Worm (Caenorhabditis elegans) whole organism, young adult: ENCODE results near the gene F08G2.7.

Experiments
- B0336.3 ChIP-seq: fragments of 200-800 bp; sonication (Bioruptor generic); IDR thresholded peaks from 2 replicates; pipeline ENCODE4 v1.3.6; 2022; ENCODE audit warnings: missing genetic modification characterization, missing compliant biosample characterization
- C06A6.2 ChIP-seq: fragments of 200-800 bp; sonication (Bioruptor generic); conservative IDR thresholded peaks from 2 replicates; pipeline ENCODE4 v1.3.6; 2022; ENCODE audit warnings: missing genetic modification characterization, missing compliant biosample characterization
- C17E4.6 ChIP-seq: fragments of 200-800 bp; sonication (Bioruptor generic); IDR thresholded peaks from 2 replicates; pipeline ENCODE4 v1.3.6; 2022; ENCODE audit warnings: missing genetic modification reagents, missing genetic modification characterization, missing compliant biosample characterization
- F10E7.11 ChIP-seq: sonication (generic microtip); optimal IDR thresholded peaks from 2 replicates; lab custom pipeline; 2017; ENCODE audit warnings: mild to moderate bottlenecking, missing genetic modification characterization, moderate library complexity, missing compliant biosample characterization
- F23B12.7 ChIP-seq: sonication (generic microtip); optimal IDR thresholded peaks from 2 replicates; lab custom pipeline; 2017; ENCODE audit warnings: missing genetic modification characterization, mild to moderate bottlenecking, missing compliant biosample characterization, antibody characterized with exemption, moderate library complexity; ENCODE audit not compliant: insufficient read depth
- F33H1.4 ChIP-seq: fragments of 200-800 bp; sonication (Bioruptor generic); IDR thresholded peaks from 2 replicates; pipeline ENCODE4 v1.3.6; 2022; ENCODE audit warnings: missing genetic modification reagents, missing genetic modification characterization, missing compliant biosample characterization
- F52B5.7 ChIP-seq: sonication (generic microtip); optimal IDR thresholded peaks from 2 replicates; lab custom pipeline; 2016; ENCODE audit warnings: mild to moderate bottlenecking, missing genetic modification characterization, missing compliant biosample characterization
- K11D2.4 ChIP-seq: fragments of 200-800 bp; sonication (Bioruptor generic); IDR thresholded peaks from 2 replicates; pipeline ENCODE4 v1.3.6; 2022; ENCODE audit warnings: missing genetic modification reagents, missing genetic modification characterization, missing compliant biosample characterization
- T07F8.4 ChIP-seq: sonication (generic microtip); optimal IDR thresholded peaks from 2 replicates; lab custom pipeline; 2016; ENCODE audit warnings: mild to moderate bottlenecking, missing genetic modification characterization, moderate library complexity, missing compliant biosample characterization
- T26A5.8 ChIP-seq: sonication (generic microtip); optimal IDR thresholded peaks from 2 replicates; lab custom pipeline; 2016; ENCODE audit warnings: missing genetic modification characterization, missing compliant biosample characterization
- Y56A3A.18 ChIP-seq: fragments of 200-800 bp; sonication (Bioruptor generic); IDR thresholded peaks from 2 replicates; pipeline ENCODE4 v1.3.6; 2022; ENCODE audit warnings: missing genetic modification reagents, missing genetic modification characterization, missing compliant biosample characterization
- Y67H2A.10 ChIP-seq: fragments of 200-800 bp; sonication (Bioruptor generic); conservative IDR thresholded peaks from 2 replicates; pipeline ENCODE4 v1.3.6; 2022; ENCODE audit warnings: missing genetic modification reagents, missing genetic modification characterization, missing compliant biosample characterization
- Y95B8A.8 ChIP-seq: fragments of 200-800 bp; sonication (Bioruptor generic); IDR thresholded peaks from 2 replicates; pipeline ENCODE4 v1.3.6; 2022; ENCODE audit warnings: missing genetic modification reagents, missing genetic modification characterization, missing compliant biosample characterization
- ZK185.1 ChIP-seq: sonication (generic microtip); optimal IDR thresholded peaks from 2 replicates; lab custom pipeline; 2016; ENCODE audit warnings: mild to moderate bottlenecking, missing genetic modification characterization, missing compliant biosample characterization; ENCODE audit not compliant: poor library complexity, severe bottlenecking
- akir-1 ChIP-seq: fragments of 200-800 bp; sonication (Bioruptor generic); optimal IDR thresholded peaks from 2 replicates; lab custom pipeline; 2018; ENCODE audit warnings: mild to moderate bottlenecking, missing genetic modification characterization, moderate library complexity, missing compliant biosample characterization
- aptf-2 ChIP-seq: fragments of 200-800 bp; sonication (Bioruptor generic); conservative IDR thresholded peaks from 2 replicates; pipeline ENCODE4 v1.3.6; 2022; ENCODE audit warnings: missing genetic modification reagents, missing genetic modification characterization, missing compliant biosample characterization
- aptf-3 ChIP-seq: fragments of 200-800 bp; sonication (Bioruptor generic); IDR thresholded peaks from 2 replicates; pipeline ENCODE4 v1.3.6; 2022; ENCODE audit warnings: missing genetic modification characterization, missing compliant biosample characterization
- athp-1 ChIP-seq: sonication (generic microtip); optimal IDR thresholded peaks from 2 replicates; lab custom pipeline; 2017; ENCODE audit warnings: mild to moderate bottlenecking, missing genetic modification characterization, missing compliant biosample characterization
- bed-1 ChIP-seq: fragments of 200-800 bp; sonication (Bioruptor generic); IDR thresholded peaks from 2 replicates; pipeline ENCODE4 v1.3.6; 2022; ENCODE audit warnings: missing genetic modification reagents, missing genetic modification characterization, missing compliant biosample characterization
- bed-2 ChIP-seq: fragments of 200-800 bp; sonication (Bioruptor generic); IDR thresholded peaks from 2 replicates; pipeline ENCODE4 v1.3.6; 2022; ENCODE audit warnings: missing genetic modification reagents, missing genetic modification characterization, missing compliant biosample characterization
- ccch-3 ChIP-seq: fragments of 200-800 bp; sonication (Bioruptor generic); optimal IDR thresholded peaks from 2 replicates; lab custom pipeline; 2018; ENCODE audit warnings: mild to moderate bottlenecking, missing genetic modification characterization, missing compliant biosample characterization
- cebp-1 ChIP-seq, 2 experiments: fragments of 200-800 bp in 1 of 2; sonication (Bioruptor generic) in 1 of 2; sonication (generic microtip) in 1 of 2; IDR thresholded peaks in 1 of 2; optimal IDR thresholded peaks in 1 of 2; 2 replicates each; pipeline versions ENCODE4 v1.3.6 to Lab custom; 2017 to 2022; ENCODE audit warnings: missing compliant biosample characterization in 2 of 2, missing genetic modification characterization in 2 of 2, mild to moderate bottlenecking in 1 of 2, missing genetic modification reagents in 1 of 2, moderate library complexity in 1 of 2
- cebp-2 ChIP-seq: fragments of 200-800 bp; sonication (Bioruptor generic); IDR thresholded peaks from 2 replicates; pipeline ENCODE4 v1.3.6; 2022; ENCODE audit warnings: missing genetic modification characterization, missing compliant biosample characterization
- ceh-27 ChIP-seq: fragments of 200-800 bp; sonication (Bioruptor generic); optimal IDR thresholded peaks from 2 replicates; lab custom pipeline; 2018; ENCODE audit warnings: mild to moderate bottlenecking, missing genetic modification characterization, moderate library complexity, missing compliant biosample characterization
- ceh-91 ChIP-seq: fragments of 200-800 bp; sonication (Bioruptor generic); IDR thresholded peaks from 2 replicates; pipeline ENCODE4 v1.3.6; 2022; ENCODE audit warnings: missing genetic modification reagents, missing genetic modification characterization, missing compliant biosample characterization
- dpff-1 ChIP-seq: sonication (generic microtip); optimal IDR thresholded peaks from 2 replicates; lab custom pipeline; 2017; ENCODE audit warnings: mild to moderate bottlenecking, missing genetic modification characterization, missing compliant biosample characterization
- egl-18 ChIP-seq: fragments of 200-800 bp; sonication (Bioruptor generic); IDR thresholded peaks from 2 replicates; pipeline ENCODE4 v1.3.6; 2022; ENCODE audit warnings: missing genetic modification reagents, missing genetic modification characterization, missing compliant biosample characterization
- ets-4 ChIP-seq: fragments of 200-800 bp; sonication (Bioruptor generic); optimal IDR thresholded peaks from 2 replicates; lab custom pipeline; 2018; ENCODE audit warnings: mild to moderate bottlenecking, missing genetic modification characterization, missing compliant biosample characterization
- fkh-3 ChIP-seq: sonication (generic microtip); optimal IDR thresholded peaks from 2 replicates; lab custom pipeline; 2016; ENCODE audit warnings: mild to moderate bottlenecking, missing genetic modification characterization, missing compliant biosample characterization
- gei-17 ChIP-seq: fragments of 200-800 bp; sonication (Bioruptor generic); optimal IDR thresholded peaks from 2 replicates; lab custom pipeline; 2018; ENCODE audit warnings: mild to moderate bottlenecking, missing genetic modification characterization, missing compliant biosample characterization
- hlh-26 ChIP-seq: fragments of 200-800 bp; sonication (Bioruptor generic); conservative IDR thresholded peaks from 2 replicates; pipeline ENCODE4 v1.3.6; 2022; ENCODE audit warnings: missing genetic modification reagents, missing genetic modification characterization, missing compliant biosample characterization
- hmg-1.2 ChIP-seq: fragments of 200-800 bp; sonication (Bioruptor generic); IDR thresholded peaks from 2 replicates; pipeline ENCODE4 v1.3.6; 2022; ENCODE audit warnings: missing genetic modification reagents, missing genetic modification characterization, missing compliant biosample characterization
- lag-1 ChIP-seq: fragments of 200-800 bp; sonication (Bioruptor generic); IDR thresholded peaks from 2 replicates; pipeline ENCODE4 v1.3.6; 2022; ENCODE audit warnings: missing genetic modification reagents, missing genetic modification characterization, missing compliant biosample characterization
- let-607 ChIP-seq, 2 experiments: fragments of 200-800 bp in 1 of 2; sonication (Bioruptor generic) in 1 of 2; sonication (generic microtip) in 1 of 2; optimal IDR thresholded peaks; 2 replicates each; lab custom pipeline; 2016 to 2018; ENCODE audit warnings: mild to moderate bottlenecking in 2 of 2, missing compliant biosample characterization in 2 of 2, missing genetic modification characterization in 2 of 2, moderate library complexity in 2 of 2, missing genotype in 1 of 2
- madf-8 ChIP-seq: fragments of 200-800 bp; sonication (Bioruptor generic); conservative IDR thresholded peaks from 2 replicates; pipeline ENCODE4 v1.3.6; 2022; ENCODE audit warnings: missing genetic modification reagents, missing genetic modification characterization, missing compliant biosample characterization
- mcd-1 ChIP-seq: fragments of 200-800 bp; sonication (Bioruptor generic); IDR thresholded peaks from 2 replicates; pipeline ENCODE4 v1.3.6; 2022; ENCODE audit warnings: missing genetic modification reagents, missing genetic modification characterization, missing compliant biosample characterization
- mel-28 ChIP-seq: sonication (generic microtip); optimal IDR thresholded peaks from 2 replicates; lab custom pipeline; 2016; ENCODE audit warnings: borderline replicate concordance, mild to moderate bottlenecking, missing genetic modification characterization, missing compliant biosample characterization
- mxl-1 ChIP-seq: sonication (generic microtip); optimal IDR thresholded peaks from 2 replicates; lab custom pipeline; 2016; ENCODE audit warnings: missing genetic modification characterization, missing compliant biosample characterization
- nfyb-1 ChIP-seq: fragments of 200-800 bp; sonication (Bioruptor generic); IDR thresholded peaks from 2 replicates; pipeline ENCODE4 v1.3.6; 2022; ENCODE audit warnings: missing genetic modification reagents, missing genetic modification characterization, missing compliant biosample characterization
- nhr-179 ChIP-seq: sonication (generic microtip); optimal IDR thresholded peaks from 2 replicates; lab custom pipeline; 2016; ENCODE audit warnings: mild to moderate bottlenecking, missing genetic modification characterization, missing compliant biosample characterization
- rpc-1 ChIP-seq, 2 experiments: fragments of 150-350 bp in 1 of 2; sonication (generic microtip) in 1 of 2; optimal IDR thresholded peaks; 2 replicates each; lab custom pipeline; 2014 to 2018; ENCODE audit warnings: missing biosample characterization in 1 of 2, missing genetic modification characterization in 1 of 2, missing genetic modification reagents in 1 of 2, missing genotype in 1 of 2
- sdz-38 ChIP-seq: sonication (generic microtip); optimal IDR thresholded peaks from 2 replicates; lab custom pipeline; 2016; ENCODE audit warnings: missing genotype, missing genetic modification characterization, missing compliant biosample characterization
- somi-1 ChIP-seq: fragments of 200-800 bp; sonication (Bioruptor generic); optimal IDR thresholded peaks from 2 replicates; lab custom pipeline; 2018; ENCODE audit warnings: mild to moderate bottlenecking, missing genetic modification characterization, missing compliant biosample characterization
- tbp1 ChIP-seq: fragments of 200-800 bp; sonication (Bioruptor generic); optimal IDR thresholded peaks from 2 replicates; lab custom pipeline; 2018; ENCODE audit warnings: mild to moderate bottlenecking, missing genetic modification characterization, missing compliant biosample characterization
- ztf-6 ChIP-seq: fragments of 200-800 bp; sonication (Bioruptor generic); IDR thresholded peaks from 2 replicates; pipeline ENCODE4 v1.3.6; 2022; ENCODE audit warnings: missing genetic modification reagents, missing genetic modification characterization, missing compliant biosample characterization

F08G2.7 gene

ce11 chrII:13834380-13835194 is 6.4 kb downstream of the F08G2.7 start:
- TF ChIP-seq C17E4.6 (GFP tag; lab: Robert Waterston, UW) = no peak
- no peak for TF ChIP-seq akir-1 (GFP tag; lab: Kevin White, UChicago)
- TF ChIP-seq ceh-91 (GFP tag; lab: Robert Waterston, UW) = 0 out of 2 replicates have a peak, but pooled peaks have one; percentile 34
- peak; percentile 54 for TF ChIP-seq athp-1 (tag; lab: Kevin White, UChicago)
- TF ChIP-seq fkh-3 (tag; lab: Kevin White, UChicago) = peak; percentile 28
- 0 out of 2 replicates have a peak, but pooled peaks have one; percentile 71 for TF ChIP-seq lag-1 (GFP tag; lab: Robert Waterston, UW)
- TF ChIP-seq C06A6.2 (GFP tag; lab: Robert Waterston, UW) = peak; percentile 85
- TF ChIP-seq somi-1 (GFP tag; lab: Kevin White, UChicago) = peak; percentile 81
- peak; percentile 80 for TF ChIP-seq hmg-1.2
- TF ChIP-seq dpff-1 = peak; percentile 45
- peak; percentile 79 for TF ChIP-seq rpc-1 (optimal IDR thresholded peaks at IDR 0.05; lab: Kevin White, UChicago)
- TF ChIP-seq rpc-1 (tag; optimal IDR thresholded peaks at IDR 0.05; lab: Kevin White, UChicago) = peak; percentile 78
- 0 out of 2 replicates have a peak, but pooled peaks have one; percentile 27 for TF ChIP-seq Y95B8A.8 (GFP tag; lab: Robert Waterston, UW)
- TF ChIP-seq bed-1 (GFP tag; lab: Robert Waterston, UW) = no peak
- TF ChIP-seq gei-17 (GFP tag; lab: Kevin White, UChicago) = peak; percentile 81
- TF ChIP-seq B0336.3 (GFP tag; lab: Robert Waterston, UW) = peak; percentile 53; the same call in 1 of the 2 replicates
- no peak for TF ChIP-seq nhr-179 (tag; lab: Kevin White, UChicago)
- TF ChIP-seq madf-8 (GFP tag; lab: Robert Waterston, UW) = 0 out of 2 replicates have a peak, but pooled peaks have one; percentile 9
- TF ChIP-seq ztf-6 (GFP tag; lab: Robert Waterston, UW) = 0 out of 2 replicates have a peak, but pooled peaks have one; percentile 38
- TF ChIP-seq sdz-38 (tag; lab: Kevin White, UChicago) = no peak
- TF ChIP-seq aptf-2 (GFP tag; lab: Robert Waterston, UW) = no peak
- peak; percentile 84 for TF ChIP-seq F23B12.7
- TF ChIP-seq ceh-27 (GFP tag; lab: Kevin White, UChicago) = peak; percentile 80
- peak; percentile 54 for TF ChIP-seq mel-28 (tag; lab: Kevin White, UChicago)
- peak in 1 of 2 experiments; percentile 66 for TF ChIP-seq let-607 (tag; optimal IDR thresholded peaks at IDR 0.05; lab: Kevin White, UChicago)
- TF ChIP-seq nfyb-1 = peak; percentile 92
- no peak for TF ChIP-seq Y67H2A.10
- TF ChIP-seq hlh-26 (GFP tag; lab: Robert Waterston, UW) = no peak
- peak; percentile 90 for TF ChIP-seq tbp1
- peak; percentile 67 for TF ChIP-seq K11D2.4 (GFP tag; lab: Robert Waterston, UW)
- TF ChIP-seq ccch-3 = no peak
- peak; percentile 92 for TF ChIP-seq Y56A3A.18 (GFP tag; lab: Robert Waterston, UW)
- peak; percentile 19 for TF ChIP-seq T07F8.4 (tag; lab: Kevin White, UChicago)
- peak; percentile 59; the same call in 1 of the 2 replicates for TF ChIP-seq egl-18 (GFP tag; lab: Robert Waterston, UW)
- TF ChIP-seq cebp-2 (GFP tag; lab: Robert Waterston, UW) = 0 out of 2 replicates have a peak, but pooled peaks have one; percentile 69
- peak; percentile 53 for TF ChIP-seq F52B5.7
- TF ChIP-seq bed-2 (GFP tag; lab: Robert Waterston, UW) = no peak
- TF ChIP-seq ets-4 = no peak
- peak; percentile 24; the same call in 1 of the 2 replicates for TF ChIP-seq F33H1.4 (GFP tag; lab: Robert Waterston, UW)
- TF ChIP-seq ZK185.1 (tag; lab: Kevin White, UChicago) = peak; percentile 89
- TF ChIP-seq aptf-3 (GFP tag; lab: Robert Waterston, UW) = 0 out of 2 replicates have a peak, but pooled peaks have one; percentile 32
- peak; percentile 90 for TF ChIP-seq mcd-1 (GFP tag; lab: Robert Waterston, UW)
- no peak for TF ChIP-seq F10E7.11 (tag; lab: Kevin White, UChicago)
- no peak for TF ChIP-seq T26A5.8 (tag; lab: Kevin White, UChicago)
- TF ChIP-seq cebp-1 (GFP tag; IDR thresholded peaks at IDR 0.05; lab: Robert Waterston, UW) = peak; percentile 84
- peak; percentile 90 for TF ChIP-seq cebp-1 (tag; optimal IDR thresholded peaks at IDR 0.05; lab: Kevin White, UChicago)
- TF ChIP-seq mxl-1 (tag; lab: Kevin White, UChicago) = no peak
